Worm (Caenorhabditis elegans) whole organism, L4 larva: Measurements from ENCODE around the gene F42G2.2.
A peak's percentile ranks its signal among the peaks of the same experiment; 100 is the strongest.

Source experiments
- F10B5.3 ChIP-seq: sonication (generic microtip); optimal IDR thresholded peaks from 2 replicates; lab custom pipeline; 2016; ENCODE audit warnings: mild to moderate bottlenecking, missing genetic modification characterization, missing compliant biosample characterization
- F26F4.8 ChIP-seq: fragments of 200-800 bp; sonication (Bioruptor generic); conservative IDR thresholded peaks from 2 replicates; pipeline ENCODE4 v1.3.6; 2022; ENCODE audit warnings: missing genetic modification characterization, missing compliant biosample characterization
- F37D6.2 ChIP-seq: sonication (generic microtip); optimal IDR thresholded peaks from 2 replicates; lab custom pipeline; 2016; ENCODE audit warnings: mild to moderate bottlenecking, missing genetic modification characterization, missing compliant biosample characterization
- F44E2.7 ChIP-seq: fragments of 200-800 bp; sonication (Bioruptor generic); IDR thresholded peaks from 2 replicates; pipeline ENCODE4 v2.1.2; 2022; ENCODE audit warnings: missing genetic modification characterization, missing compliant biosample characterization
- T20F7.1 ChIP-seq: fragments of 200-800 bp; sonication (Bioruptor generic); optimal IDR thresholded peaks from 2 replicates; lab custom pipeline; 2018; ENCODE audit warnings: mild to moderate bottlenecking, missing genetic modification characterization, missing compliant biosample characterization
- Y105C5A.15 ChIP-seq: fragments of 200-800 bp; sonication (Bioruptor generic); IDR thresholded peaks from 2 replicates; pipeline ENCODE4 v1.3.6; 2022; ENCODE audit warnings: missing genetic modification characterization, missing compliant biosample characterization
- Y48G9A.11 ChIP-seq: fragments of 200-800 bp; sonication (Bioruptor generic); IDR thresholded peaks from 2 replicates; pipeline ENCODE4 v1.3.6; 2022; ENCODE audit warnings: missing genetic modification reagents, missing genetic modification characterization, missing compliant biosample characterization
- Y5F2A.4 ChIP-seq: fragments of 200-800 bp; sonication (Bioruptor generic); optimal IDR thresholded peaks from 2 replicates; lab custom pipeline; 2018; ENCODE audit warnings: mild to moderate bottlenecking, missing genetic modification characterization, missing compliant biosample characterization
- Y75B8A.6 ChIP-seq: fragments of 200-800 bp; sonication (Bioruptor generic); IDR thresholded peaks from 2 replicates; pipeline ENCODE4 v1.3.6; 2022; ENCODE audit warnings: missing genetic modification reagents, missing genetic modification characterization, missing compliant biosample characterization
- ZK337.2 ChIP-seq: fragments of 200-800 bp; sonication (Bioruptor generic); IDR thresholded peaks from 2 replicates; pipeline ENCODE4 v1.3.6; 2022; ENCODE audit warnings: missing genetic modification reagents, missing genetic modification characterization, missing compliant biosample characterization
- aha-1 ChIP-seq: fragments of 150-350 bp; peaks from one replicate; lab custom pipeline; 2014; ENCODE audit warnings: missing biosample characterization, missing genetic modification characterization
- ama-1 ChIP-seq: fragments of 150-350 bp; optimal IDR thresholded peaks from 2 replicates; lab custom pipeline; 2014; ENCODE audit warnings: inconsistent platforms, mixed read lengths
- ceh-28 ChIP-seq: fragments of 150-350 bp; optimal IDR thresholded peaks from 2 replicates; lab custom pipeline; 2014; ENCODE audit warnings: missing biosample characterization, missing genetic modification reagents, missing genetic modification characterization
- ces-1 ChIP-seq: fragments of 150-350 bp; sonication (generic microtip); optimal IDR thresholded peaks from 4 replicates; lab custom pipeline; 2014; ENCODE audit warnings: missing biosample characterization, missing genetic modification reagents, missing genetic modification characterization
- daf-12 ChIP-seq: fragments of 150-350 bp; optimal IDR thresholded peaks from 2 replicates; lab custom pipeline; 2014; ENCODE audit warnings: missing biosample characterization, missing genetic modification reagents, missing genetic modification characterization
- daf-16 ChIP-seq, 3 experiments: sonication (generic microtip); optimal IDR thresholded peaks; 2 replicates each; lab custom pipeline; 2016 to 2017; ENCODE audit warnings: missing genetic modification characterization in 3 of 3, missing genetic modification reagents in 3 of 3, mild to moderate bottlenecking in 2 of 3, missing compliant biosample characterization in 2 of 3, missing biosample characterization in 1 of 3, moderate library complexity in 1 of 3
- daf-19 ChIP-seq: fragments of 200-800 bp; sonication (Bioruptor generic); conservative IDR thresholded peaks from 2 replicates; pipeline ENCODE4 v1.3.6; 2022; ENCODE audit warnings: missing genetic modification characterization, missing compliant biosample characterization
- dmd-6 ChIP-seq: fragments of 200-800 bp; sonication (Bioruptor generic); IDR thresholded peaks from 2 replicates; pipeline ENCODE4 v1.3.6; 2022; ENCODE audit warnings: missing genetic modification reagents, missing genetic modification characterization, missing compliant biosample characterization
- duxl-1 ChIP-seq: sonication (generic microtip); optimal IDR thresholded peaks from 2 replicates; lab custom pipeline; 2016; ENCODE audit warnings: mild to moderate bottlenecking, missing genetic modification characterization, moderate library complexity, missing compliant biosample characterization; ENCODE audit not compliant: poor library complexity
- dve-1 ChIP-seq: sonication (generic microtip); optimal IDR thresholded peaks from 2 replicates; lab custom pipeline; 2017; ENCODE audit warnings: antibody characterized with exemption, mild to moderate bottlenecking, missing genetic modification characterization, missing compliant biosample characterization; ENCODE audit not compliant: insufficient read depth
- egl-27 ChIP-seq: sonication (generic microtip); optimal IDR thresholded peaks from 3 replicates; lab custom pipeline; 2017; ENCODE audit warnings: missing biosample characterization, missing genetic modification reagents, missing genetic modification characterization
- gei-8 ChIP-seq: fragments of 200-800 bp; sonication (Bioruptor generic); optimal IDR thresholded peaks from 2 replicates; lab custom pipeline; 2018; ENCODE audit warnings: mild to moderate bottlenecking, missing genetic modification characterization, missing compliant biosample characterization
- hlh-11 ChIP-seq: fragments of 200-800 bp; sonication (Bioruptor generic); optimal IDR thresholded peaks from 2 replicates; lab custom pipeline; 2018; ENCODE audit warnings: mild to moderate bottlenecking, missing genetic modification characterization, missing compliant biosample characterization
- jun-1 ChIP-seq: fragments of 150-350 bp; optimal IDR thresholded peaks from 2 replicates; lab custom pipeline; 2014; ENCODE audit warnings: missing biosample characterization, missing genetic modification reagents, missing genetic modification characterization
- lin-13 ChIP-seq: fragments of 150-350 bp; optimal IDR thresholded peaks from 2 replicates; lab custom pipeline; 2014; ENCODE audit warnings: missing biosample characterization, missing genetic modification reagents, missing genetic modification characterization
- lin-15B ChIP-seq: fragments of 150-350 bp; sonication (generic microtip); optimal IDR thresholded peaks from 3 replicates; lab custom pipeline; 2014; ENCODE audit warnings: missing biosample characterization, missing genetic modification characterization
- lin-38 ChIP-seq: fragments of 200-800 bp; sonication (Bioruptor generic); IDR thresholded peaks from 2 replicates; pipeline ENCODE4 v1.3.6; 2022; ENCODE audit warnings: missing genetic modification reagents, missing genetic modification characterization, missing compliant biosample characterization
- lin-39 ChIP-seq: fragments of 150-350 bp; optimal IDR thresholded peaks from 2 replicates; lab custom pipeline; 2014; ENCODE audit warnings: missing biosample characterization, missing genetic modification reagents, missing genetic modification characterization
- madf-5 ChIP-seq, 2 experiments: fragments of 200-800 bp; sonication (Bioruptor generic); IDR thresholded peaks; 2 replicates each; pipeline ENCODE4 v1.3.6; 2022; ENCODE audit warnings: missing compliant biosample characterization in 2 of 2, missing genetic modification characterization in 2 of 2
- madf-9 ChIP-seq: fragments of 200-800 bp; sonication (Bioruptor generic); conservative IDR thresholded peaks from 2 replicates; pipeline ENCODE4 v1.3.6; 2022; ENCODE audit warnings: missing genetic modification reagents, missing genetic modification characterization, missing compliant biosample characterization
- mdl-1 ChIP-seq, 2 experiments: fragments of 150-350 bp in 1 of 2; sonication (generic microtip) in 1 of 2; optimal IDR thresholded peaks; 2 replicates each; lab custom pipeline; 2014 to 2017; ENCODE audit warnings: missing biosample characterization in 2 of 2, missing genetic modification characterization in 2 of 2
- mdt-29 ChIP-seq: fragments of 200-800 bp; sonication (Bioruptor generic); IDR thresholded peaks from 2 replicates; pipeline ENCODE4 v1.3.6; 2022; ENCODE audit warnings: missing genetic modification reagents, missing genetic modification characterization, missing compliant biosample characterization
- mxl-3 ChIP-seq: fragments of 200-800 bp; sonication (Bioruptor generic); optimal IDR thresholded peaks from 2 replicates; lab custom pipeline; 2018; ENCODE audit warnings: mild to moderate bottlenecking, missing genetic modification characterization, missing compliant biosample characterization
- nhr-10 ChIP-seq: fragments of 150-350 bp; optimal IDR thresholded peaks from 2 replicates; lab custom pipeline; 2014; ENCODE audit warnings: missing biosample characterization, missing genetic modification characterization
- nhr-102 ChIP-seq: sonication (generic microtip); optimal IDR thresholded peaks from 2 replicates; lab custom pipeline; 2016; ENCODE audit warnings: mild to moderate bottlenecking, missing genetic modification characterization, moderate library complexity, missing compliant biosample characterization
- nhr-11 ChIP-seq: fragments of 150-350 bp; optimal IDR thresholded peaks from 2 replicates; lab custom pipeline; 2014; ENCODE audit warnings: missing biosample characterization, missing genetic modification characterization
- nhr-111 ChIP-seq: fragments of 200-800 bp; sonication (Bioruptor generic); optimal IDR thresholded peaks from 2 replicates; lab custom pipeline; 2018; ENCODE audit warnings: mild to moderate bottlenecking, missing genetic modification characterization, missing compliant biosample characterization
- nhr-28 ChIP-seq: fragments of 150-350 bp; optimal IDR thresholded peaks from 2 replicates; lab custom pipeline; 2014; ENCODE audit warnings: missing biosample characterization, missing genetic modification characterization
- nhr-41 ChIP-seq: fragments of 200-800 bp; sonication (Bioruptor generic); IDR thresholded peaks from 2 replicates; pipeline ENCODE4 v1.3.6; 2022; ENCODE audit warnings: missing genetic modification reagents, missing genetic modification characterization, missing compliant biosample characterization
- nhr-42 ChIP-seq: fragments of 200-800 bp; sonication (Bioruptor generic); IDR thresholded peaks from 2 replicates; pipeline ENCODE4 v1.3.6; 2022; ENCODE audit warnings: missing genetic modification characterization, missing compliant biosample characterization
- nhr-76 ChIP-seq: fragments of 150-350 bp; optimal IDR thresholded peaks from 2 replicates; lab custom pipeline; 2014; ENCODE audit warnings: missing biosample characterization, missing genetic modification characterization
- saeg-2 ChIP-seq: fragments of 200-800 bp; sonication (Bioruptor generic); IDR thresholded peaks from 2 replicates; pipeline ENCODE4 v1.3.6; 2022; ENCODE audit warnings: missing genetic modification reagents, missing genetic modification characterization, missing compliant biosample characterization
- sdz-12 ChIP-seq: fragments of 200-800 bp; sonication (Bioruptor generic); optimal IDR thresholded peaks from 2 replicates; lab custom pipeline; 2018; ENCODE audit warnings: mild to moderate bottlenecking, missing genetic modification characterization, missing compliant biosample characterization
- set-16 ChIP-seq: fragments of 200-800 bp; sonication (Bioruptor generic); IDR thresholded peaks from 2 replicates; pipeline ENCODE4 v1.3.6; 2022; ENCODE audit warnings: missing genetic modification reagents, missing genetic modification characterization, missing compliant biosample characterization
- skn-1 ChIP-seq: fragments of 150-350 bp; optimal IDR thresholded peaks from 2 replicates; lab custom pipeline; 2014; ENCODE audit warnings: missing biosample characterization, missing genetic modification characterization
- snpc-4 ChIP-seq: fragments of 150-350 bp; optimal IDR thresholded peaks from 2 replicates; lab custom pipeline; 2014; ENCODE audit warnings: missing biosample characterization, missing genetic modification characterization
- spr-1 ChIP-seq: sonication (generic microtip); optimal IDR thresholded peaks from 2 replicates; lab custom pipeline; 2016; ENCODE audit warnings: mild to moderate bottlenecking, missing genetic modification characterization, missing compliant biosample characterization
- spr-3 ChIP-seq: fragments of 200-800 bp; sonication (Bioruptor generic); optimal IDR thresholded peaks from 2 replicates; lab custom pipeline; 2018; ENCODE audit warnings: mild to moderate bottlenecking, missing genetic modification characterization, missing compliant biosample characterization
- tra-1 ChIP-seq: fragments of 200-800 bp; sonication (Bioruptor generic); IDR thresholded peaks from 2 replicates; pipeline ENCODE4 v1.3.6; 2022; ENCODE audit warnings: missing genetic modification reagents, missing genetic modification characterization, missing compliant biosample characterization
- vab-7 ChIP-seq: fragments of 200-800 bp; sonication (Bioruptor generic); IDR thresholded peaks from 2 replicates; pipeline ENCODE4 v1.3.6; 2022; ENCODE audit warnings: missing genetic modification reagents, missing genetic modification characterization, missing compliant biosample characterization
- zfp-2 ChIP-seq: sonication (generic microtip); optimal IDR thresholded peaks from 2 replicates; lab custom pipeline; 2016; ENCODE audit warnings: mild to moderate bottlenecking, missing genetic modification characterization, missing compliant biosample characterization
- ztf-11 ChIP-seq: fragments of 150-350 bp; optimal IDR thresholded peaks from 2 replicates; lab custom pipeline; 2014; ENCODE audit warnings: missing biosample characterization, missing genetic modification characterization
- ztf-7 ChIP-seq: fragments of 150-350 bp; optimal IDR thresholded peaks from 2 replicates; lab custom pipeline; 2014; ENCODE audit warnings: missing biosample characterization, missing genetic modification characterization

The F42G2.2 gene

DNA sequence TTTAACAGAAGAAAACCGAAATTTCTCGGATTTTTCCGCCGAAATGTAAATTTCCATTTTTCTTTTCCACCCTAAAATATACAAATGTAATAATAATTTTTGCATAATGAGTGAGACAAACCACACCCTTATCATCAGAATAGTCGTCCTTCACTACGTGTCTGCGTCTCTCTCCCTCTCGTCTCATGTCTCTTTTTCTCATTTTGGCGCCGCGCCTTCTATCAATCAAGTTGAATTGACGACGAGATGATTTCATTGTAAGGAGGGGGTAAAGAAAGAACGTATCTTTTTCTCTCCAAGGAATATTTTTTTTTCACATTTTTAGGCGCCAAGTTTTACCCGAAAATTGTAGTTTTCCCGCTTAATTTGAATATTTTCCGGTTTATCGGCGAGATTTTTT is 20.2 kb downstream of the F42G2.2 start:
- TF ChIP-seq ZK337.2 (GFP tag; lab: Robert Waterston, UW) (no peak), Y75B8A.6 (GFP tag; lab: Robert Waterston, UW) (no peak), nhr-11 (no peak), vab-7 (no peak), ceh-28 (tag; lab: Kevin White, UChicago) (no peak), sdz-12 (no peak), lin-38 (GFP tag; lab: Robert Waterston, UW) (no peak), mdt-29 (GFP tag; lab: Robert Waterston, UW) (no peak), skn-1 (tag; lab: Kevin White, UChicago) (no peak), T20F7.1 (no peak), lin-39 (no peak), daf-12 (tag; lab: Kevin White, UChicago) (no peak), Y48G9A.11 (GFP tag; lab: Robert Waterston, UW) (no peak), madf-9 (no peak), egl-27 (tag; lab: Kevin White, UChicago) (no peak), dve-1 (tag; lab: Kevin White, UChicago) (peak; percentile 33), set-16 (GFP tag; lab: Robert Waterston, UW) (no peak), saeg-2 (no peak), snpc-4 (tag; lab: Kevin White, UChicago) (no peak), hlh-11 (tag; lab: Kevin White, UChicago) (peak; percentile 42), ztf-11 (tag; lab: Kevin White, UChicago) (no peak), nhr-41 (GFP tag; lab: Robert Waterston, UW) (no peak), Y5F2A.4 (GFP tag; lab: Kevin White, UChicago) (no peak), madf-5 (GFP tag; IDR thresholded peaks at IDR 0.05; lab: Robert Waterston, UW) (no peak), dmd-6 (GFP tag; lab: Robert Waterston, UW) (peak; percentile 26; the same call in 1 of the 2 replicates), daf-16 (GFP tag; optimal IDR thresholded peaks at IDR 0.05; lab: Kevin White, UChicago) (no peak), daf-16 (tag; optimal IDR thresholded peaks at IDR 0.05; lab: Kevin White, UChicago) (peak; percentile 26), nhr-10 (tag; lab: Kevin White, UChicago) (no peak), mxl-3 (GFP tag; lab: Kevin White, UChicago) (no peak), jun-1 (tag; lab: Kevin White, UChicago) (no peak), lin-13 (GFP tag; lab: Kevin White, UChicago) (no peak), nhr-28 (tag; lab: Kevin White, UChicago) (no peak), daf-19 (no peak), gei-8 (GFP tag; lab: Kevin White, UChicago) (no peak), ces-1 (GFP tag; lab: Kevin White, UChicago) (no peak), ztf-7 (tag; lab: Kevin White, UChicago) (no peak), nhr-76 (no peak), nhr-111 (no peak), tra-1 (no peak), nhr-102 (tag; lab: Kevin White, UChicago) (no peak), zfp-2 (no peak), F26F4.8 (GFP tag; lab: Robert Waterston, UW) (no peak), duxl-1 (tag; lab: Kevin White, UChicago) (no peak), F37D6.2 (tag; lab: Kevin White, UChicago) (no peak), nhr-42 (GFP tag; lab: Robert Waterston, UW) (no peak), lin-15B (tag; lab: Kevin White, UChicago) (no peak), Y105C5A.15 (GFP tag; lab: Robert Waterston, UW) (no peak), F44E2.7 (no peak), spr-1 (tag; lab: Kevin White, UChicago) (no peak), spr-3 (GFP tag; lab: Kevin White, UChicago) (no peak), aha-1 (tag; lab: Kevin White, UChicago) (no peak), ama-1 (lab: Kevin White, UChicago) (no peak), F10B5.3 (tag; lab: Kevin White, UChicago) (no peak), mdl-1 (tag; optimal IDR thresholded peaks at IDR 0.05; lab: Kevin White, UChicago) (no peak)
